Fruit fly (Drosophila melanogaster): ENCODE data around the gene LanA.

Gene LanA

DNA sequence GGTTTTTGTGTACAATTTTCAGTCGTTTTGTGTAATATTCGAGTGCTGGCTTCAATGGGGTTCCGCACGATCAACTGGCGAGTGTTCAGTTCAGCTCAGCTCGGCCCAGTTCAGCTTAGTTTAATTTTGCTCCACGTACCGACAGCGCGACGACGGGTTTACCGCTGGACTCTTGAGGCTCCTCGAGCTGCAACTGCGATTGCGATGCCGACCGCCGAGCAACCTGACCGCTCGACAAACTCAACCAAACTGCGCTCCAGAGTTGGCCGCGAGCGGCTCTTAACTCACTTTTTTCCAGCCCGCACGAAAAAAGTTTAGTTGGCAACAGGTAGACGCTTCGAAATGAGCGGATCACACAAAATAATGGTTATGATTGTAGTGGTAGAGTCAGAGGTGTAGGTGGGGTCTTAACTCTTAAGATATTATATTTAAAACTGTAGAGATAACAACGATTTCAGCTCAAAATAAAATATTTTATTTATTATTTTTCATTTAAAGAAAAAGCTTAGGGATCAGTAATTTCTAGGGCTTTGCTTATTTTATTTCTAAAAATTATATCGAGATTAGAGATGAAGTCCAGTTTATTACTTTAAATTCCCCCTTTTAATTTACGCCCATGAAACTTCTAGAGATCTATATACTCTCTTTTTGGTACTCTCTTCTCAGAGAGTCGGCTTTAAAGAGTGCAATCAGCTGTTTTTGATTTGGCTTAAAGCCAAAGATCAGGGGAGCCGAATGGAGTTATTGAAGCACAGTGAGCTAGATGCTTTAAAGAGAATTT lies 38.8 kb upstream of the LanA start, which contains the start of gene Best2 (continued):
- TF ChIP-seq CG31365 (tag; optimal IDR thresholded peaks at IDR 0.05) (no peak), CG9609 (GFP tag; optimal IDR thresholded peaks at IDR 0.05) (peak; percentile 77), wdn (GFP tag; IDR thresholded peaks at IDR 0.05) (peak; percentile 86), chm (GFP tag; IDR thresholded peaks at IDR 0.05) (peak; percentile 67), CG2116 (GFP tag; optimal IDR thresholded peaks at IDR 0.05) (peak; percentile 50), CG2712 (tag; optimal IDR thresholded peaks at IDR 0.05) (peak; percentile 92), CG14441 (GFP tag; IDR thresholded peaks at IDR 0.05) (peak; percentile 89), stwl (tag; optimal IDR thresholded peaks at IDR 0.05) (no peak), CG8478 (optimal IDR thresholded peaks at IDR 0.05) (no peak), CG5180 (GFP tag; optimal IDR thresholded peaks at IDR 0.05) (peak; percentile 81), CG14965 (GFP tag; optimal IDR thresholded peaks at IDR 0.05; ENCODE audit: borderline replicate concordance) (no peak), CG8924 (tag; optimal IDR thresholded peaks at IDR 0.05) (peak; percentile 92), Dp (GFP tag; optimal IDR thresholded peaks at IDR 0.05) (no peak), CG7357 (GFP tag; IDR thresholded peaks at IDR 0.05) (peak; percentile 89), CG4424 (GFP tag; optimal IDR thresholded peaks at IDR 0.05) (peak; percentile 86), CG9876 (GFP tag; optimal IDR thresholded peaks at IDR 0.05) (peak; percentile 13), Drgx (GFP tag; IDR thresholded peaks at IDR 0.05) (peak; percentile 92), grau (tag; optimal IDR thresholded peaks at IDR 0.05) (peak; percentile 91), run (tag; optimal IDR thresholded peaks at IDR 0.05) (peak; percentile 48), Gsc (GFP tag; IDR thresholded peaks at IDR 0.05) (peak; percentile 78), CG6175 (GFP tag; IDR thresholded peaks at IDR 0.05) (peak; percentile 74), CG15479 (GFP tag; optimal IDR thresholded peaks at IDR 0.05) (no peak), Xbp1 (GFP tag; optimal IDR thresholded peaks at IDR 0.05) (peak; percentile 82), CG10979 (tag; optimal IDR thresholded peaks at IDR 0.05) (peak; percentile 87), Tbp (GFP tag; optimal IDR thresholded peaks at IDR 0.05) (no peak), CoRest (tag; optimal IDR thresholded peaks at IDR 0.05) (peak; percentile 94), CG42726 (GFP tag; IDR thresholded peaks at IDR 0.05; ENCODE audit: partially characterized antibody) (0 out of 2 replicates have a peak, but pooled peaks have one; percentile 16), esg (GFP tag; conservative IDR thresholded peaks at IDR 0.05) (peak; percentile 90), CG1603 (tag; optimal IDR thresholded peaks at IDR 0.05) (no peak), zen (tag; optimal IDR thresholded peaks at IDR 0.05) (peak; percentile 7), CG5245 (GFP tag; optimal IDR thresholded peaks at IDR 0.05) (peak; percentile 31), Mes4 (GFP tag; optimal IDR thresholded peaks at IDR 0.05) (peak; percentile 51), peb (GFP tag; IDR thresholded peaks at IDR 0.05) (peak; percentile 70; the same call in 1 of the 2 replicates), slp2 (GFP tag; optimal IDR thresholded peaks at IDR 0.05) (peak; percentile 62), corto (GFP tag; optimal IDR thresholded peaks at IDR 0.05) (peak; percentile 94), CrebB (tag; optimal IDR thresholded peaks at IDR 0.05) (peak; percentile 50), CG2202 (tag; optimal IDR thresholded peaks at IDR 0.05) (peak; percentile 50), Mad (GFP tag; optimal IDR thresholded peaks at IDR 0.05) (peak; percentile 52), CG16779 (GFP tag; IDR thresholded peaks at IDR 0.05) (no peak; the same call in none of the 2 replicates), Ets97D (GFP tag; optimal IDR thresholded peaks at IDR 0.05) (peak; percentile 28), CG15601 (tag; optimal IDR thresholded peaks at IDR 0.05) (peak; percentile 83), CG7786 (GFP tag; optimal IDR thresholded peaks at IDR 0.05) (peak; percentile 64), ttk (GFP tag; IDR thresholded peaks at IDR 0.05) (peak; percentile 90), Atf3 (GFP tag; optimal IDR thresholded peaks at IDR 0.05) (peak; percentile 34), Aef1 (GFP tag; IDR thresholded peaks at IDR 0.05) (peak; percentile 91), CG9437 (GFP tag; optimal IDR thresholded peaks at IDR 0.05) (peak; percentile 74), shn (GFP tag; optimal IDR thresholded peaks at IDR 0.05) (peak; percentile 55), D19A (tag; optimal IDR thresholded peaks at IDR 0.05) (peak; percentile 82), CG12104 (GFP tag; optimal IDR thresholded peaks at IDR 0.05) (peak; percentile 83), croc (GFP tag; conservative IDR thresholded peaks at IDR 0.05) (peak; percentile 92)
